Worm (Caenorhabditis elegans) whole organism, L1 larva: ENCODE measurements around the gene F41B5.12.

Experiments used
- ama-1 ChIP-seq: fragments of 150-350 bp; optimal IDR thresholded peaks from 2 replicates; lab custom pipeline; 2014
- dsc-1 ChIP-seq: sonication (generic microtip); optimal IDR thresholded peaks from 2 replicates; lab custom pipeline; 2016; ENCODE audit warnings: mild to moderate bottlenecking, missing genetic modification characterization, missing compliant biosample characterization
- elt-2 ChIP-seq: sonication (generic microtip); optimal IDR thresholded peaks from 2 replicates; lab custom pipeline; 2016; ENCODE audit warnings: missing genetic modification characterization, mild to moderate bottlenecking, inconsistent platforms, missing compliant biosample characterization, missing genetic modification reagents
- hlh-17 ChIP-seq: fragments of 200-800 bp; sonication (Bioruptor generic); optimal IDR thresholded peaks from 2 replicates; lab custom pipeline; 2018; ENCODE audit warnings: missing genetic modification characterization, mild to moderate bottlenecking, missing compliant biosample characterization, moderate library complexity, borderline replicate concordance
- irx-1 ChIP-seq: sonication (generic microtip); optimal IDR thresholded peaks from 2 replicates; lab custom pipeline; 2016; ENCODE audit warnings: missing genetic modification characterization, missing compliant biosample characterization
- lin-13 ChIP-seq: fragments of 150-350 bp; optimal IDR thresholded peaks from 2 replicates; lab custom pipeline; 2014; ENCODE audit warnings: missing biosample characterization, missing genetic modification reagents, missing genetic modification characterization
- lir-3 ChIP-seq: sonication (generic microtip); optimal IDR thresholded peaks from 2 replicates; lab custom pipeline; 2016; ENCODE audit warnings: mild to moderate bottlenecking, missing genetic modification characterization, moderate library complexity, missing compliant biosample characterization; ENCODE audit not compliant: poor library complexity
- mep-1 ChIP-seq: fragments of 150-350 bp; optimal IDR thresholded peaks from 2 replicates; lab custom pipeline; 2014; ENCODE audit warnings: missing biosample characterization, missing genetic modification characterization
- nhr-11 ChIP-seq: fragments of 150-350 bp; optimal IDR thresholded peaks from 2 replicates; lab custom pipeline; 2014; ENCODE audit warnings: missing biosample characterization, missing genetic modification characterization
- nhr-237 ChIP-seq: fragments of 150-350 bp; optimal IDR thresholded peaks from 2 replicates; lab custom pipeline; 2014; ENCODE audit warnings: missing biosample characterization, missing genetic modification characterization
- nhr-84 ChIP-seq: sonication (generic microtip); optimal IDR thresholded peaks from 2 replicates; lab custom pipeline; 2017; ENCODE audit warnings: missing biosample characterization, missing genetic modification characterization
- sox-4 ChIP-seq: sonication (generic microtip); optimal IDR thresholded peaks from 2 replicates; lab custom pipeline; 2016; ENCODE audit warnings: missing genetic modification characterization, missing compliant biosample characterization

DNA sequence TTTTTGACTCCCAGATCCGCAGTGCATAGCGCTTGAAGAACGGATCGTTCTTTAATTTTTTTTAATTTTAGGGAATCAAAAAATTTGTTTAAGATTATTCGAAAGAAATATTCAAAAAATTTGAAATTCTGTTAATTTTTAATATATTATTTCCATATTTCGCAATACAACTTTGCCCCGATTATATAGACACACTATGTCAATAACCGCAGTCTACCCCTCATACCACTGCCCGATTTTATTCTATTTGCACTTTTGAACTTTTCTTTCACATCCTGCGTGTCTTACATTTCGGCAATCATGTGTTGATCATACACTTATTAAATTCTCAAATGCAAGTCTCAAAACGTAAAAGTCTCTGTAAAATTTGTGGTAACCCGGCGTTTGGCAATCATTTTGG is 42.0 kb upstream of the F41B5.12 start, which contains the start of gene nhr-56:
- no peak for TF ChIP-seq ama-1 (lab: Kevin White, UChicago)
- no peak for TF ChIP-seq lin-13 (GFP tag; lab: Kevin White, UChicago)
- no peak for TF ChIP-seq hlh-17 (GFP tag; lab: Kevin White, UChicago)
- TF ChIP-seq sox-4 (tag; lab: Kevin White, UChicago) = no peak
- TF ChIP-seq nhr-237 (tag; lab: Kevin White, UChicago) = no peak
- TF ChIP-seq elt-2 (tag; lab: Kevin White, UChicago) = peak; percentile 27
- no peak for TF ChIP-seq dsc-1
- TF ChIP-seq lir-3 (tag; lab: Kevin White, UChicago) = no peak
- peak; percentile 60 for TF ChIP-seq mep-1 (tag; lab: Kevin White, UChicago)
- TF ChIP-seq nhr-84 (tag; lab: Kevin White, UChicago) = no peak
- TF ChIP-seq irx-1 (tag; lab: Kevin White, UChicago) = no peak
- TF ChIP-seq nhr-11 (tag; lab: Kevin White, UChicago) = no peak
